ENCODE assay signal across 3 fruit fly cellular contexts in the genomic region with DNA sequence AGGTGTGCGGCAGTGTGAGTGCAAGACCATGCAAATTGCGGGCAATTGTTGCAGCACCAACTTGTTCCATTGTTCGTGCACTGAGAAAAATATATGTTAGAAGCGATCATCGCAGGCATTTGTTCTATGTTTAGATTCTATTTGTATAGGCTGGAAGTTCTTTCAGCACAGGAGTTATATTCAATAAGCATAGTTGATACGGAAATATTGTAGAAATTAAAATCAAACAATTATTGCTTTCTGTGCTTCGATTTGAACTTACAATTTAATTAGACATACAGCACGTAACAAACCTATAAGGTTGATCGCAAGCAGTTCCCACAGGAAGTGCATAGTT.
A peak's percentile ranks its signal among the peaks of the same experiment; 100 is the strongest.
TF ChIP-seq lines count a peak whose summit lies in the region.

No protein-coding gene starts in this region.

- no peak for TF ChIP-seq CTCF in whole organism, embryonic (GFP tag; optimal IDR thresholded peaks at IDR 0.05; lab: Kevin White, UChicago)

TF ChIP-seq in whole organism, embryonic, 481 proteins besides CTCF, POLR2A, EP300 and RAD21:
- TF ChIP-seq sens (GFP tag; lab: Kevin White, UChicago), result peak; percentile 38
- 0 out of 2 replicates have a peak, but pooled peaks have one; percentile 6 for TF ChIP-seq Awh (GFP tag; IDR thresholded peaks at IDR 0.05; lab: Robert Waterston, UW)
- no peak for TF ChIP-seq kah (GFP tag; optimal IDR thresholded peaks at IDR 0.05; lab: Kevin White, UChicago)
- TF ChIP-seq Mad (GFP tag; optimal IDR thresholded peaks at IDR 0.05; lab: Kevin White, UChicago), result no peak
- TF ChIP-seq Med (GFP tag; lab: Kevin White, UChicago), result peak; percentile 66
- TF ChIP-seq CG1603 (tag; optimal IDR thresholded peaks at IDR 0.05; lab: Kevin White, UChicago), result peak; percentile 9
- TF ChIP-seq Drgx (GFP tag; IDR thresholded peaks at IDR 0.05; lab: Robert Waterston, UW), result peak; percentile 70
- TF ChIP-seq jigr1 (GFP tag; IDR thresholded peaks at IDR 0.05; lab: Robert Waterston, UW), result no peak
- no peak for TF ChIP-seq dimm (GFP tag; IDR thresholded peaks at IDR 0.05; lab: Robert Waterston, UW)
- TF ChIP-seq Ets65A (GFP tag; lab: Kevin White, UChicago), result peak; percentile 36

TF ChIP-seq in whole organism, prepupa, 60 proteins besides CTCF, POLR2A, EP300 and RAD21:
- TF ChIP-seq eg (GFP tag; IDR thresholded peaks at IDR 0.05; lab: Robert Waterston, UW) (peak; percentile 81), Blimp-1 (GFP tag; optimal IDR thresholded peaks at IDR 0.05; lab: Kevin White, UChicago) (no peak), Sox15 (GFP tag; optimal IDR thresholded peaks at IDR 0.05; lab: Kevin White, UChicago) (no peak), Gug (GFP tag; IDR thresholded peaks at IDR 0.05; lab: Robert Waterston, UW) (peak; percentile 48; the same call in 1 of the 2 replicates), Lpt (GFP tag; optimal IDR thresholded peaks at IDR 0.05; lab: Kevin White, UChicago) (peak; percentile 15), esn (GFP tag; optimal IDR thresholded peaks at IDR 0.05; lab: Kevin White, UChicago) (peak; percentile 17), CG15336 (GFP tag; IDR thresholded peaks at IDR 0.05; lab: Robert Waterston, UW) (peak; percentile 68), Eip78C (GFP tag; lab: Kevin White, UChicago) (peak; percentile 27), CG3919 (GFP tag; optimal IDR thresholded peaks at IDR 0.05; lab: Kevin White, UChicago) (no peak), CG9139 (GFP tag; optimal IDR thresholded peaks at IDR 0.05; lab: Kevin White, UChicago) (no peak), fd59A (GFP tag; optimal IDR thresholded peaks at IDR 0.05; lab: Kevin White, UChicago) (no peak), Hr38 (GFP tag; optimal IDR thresholded peaks at IDR 0.05; lab: Kevin White, UChicago) (no peak), CG11294 (GFP tag; IDR thresholded peaks at IDR 0.05; lab: Robert Waterston, UW) (peak; percentile 43; the same call in 1 of the 2 replicates), Hr39 (GFP tag; optimal IDR thresholded peaks at IDR 0.05; lab: Kevin White, UChicago) (peak; percentile 8), CG10631 (GFP tag; optimal IDR thresholded peaks at IDR 0.05; lab: Kevin White, UChicago) (no peak), CG6163 (GFP tag; IDR thresholded peaks at IDR 0.05; lab: Robert Waterston, UW) (peak; percentile 60; the same call in 2 of the 3 replicates), CG31627 (GFP tag; optimal IDR thresholded peaks at IDR 0.05; lab: Kevin White, UChicago) (peak; percentile 2), CG8119 (GFP tag; IDR thresholded peaks at IDR 0.05; lab: Robert Waterston, UW) (peak; percentile 27; the same call in 1 of the 3 replicates), svp (GFP tag; lab: Kevin White, UChicago) (peak; percentile 36), CG6792 (GFP tag; optimal IDR thresholded peaks at IDR 0.05; lab: Kevin White, UChicago) (no peak)

TF ChIP-seq in whole organism, pupa, 21 proteins besides CTCF, POLR2A, EP300 and RAD21:
- TF ChIP-seq CG14655 (GFP tag; optimal IDR thresholded peaks at IDR 0.05; lab: Kevin White, UChicago) (no peak), CG10348 (GFP tag; IDR thresholded peaks at IDR 0.05; lab: Robert Waterston, UW) (peak; percentile 21; the same call in 1 of the 2 replicates), CG12605 (GFP tag; IDR thresholded peaks at IDR 0.05; lab: Robert Waterston, UW) (peak; percentile 42; the same call in 1 of the 2 replicates), fd96Ca (GFP tag; IDR thresholded peaks at IDR 0.05; lab: Robert Waterston, UW) (peak; percentile 67; the same call in 2 of the 3 replicates), CG32121 (GFP tag; IDR thresholded peaks at IDR 0.05; lab: Robert Waterston, UW) (peak; percentile 39; the same call in 1 of the 2 replicates), CG4496 (GFP tag; IDR thresholded peaks at IDR 0.05; lab: Robert Waterston, UW) (peak; percentile 80), CG8159 (tag; optimal IDR thresholded peaks at IDR 0.05; lab: Kevin White, UChicago) (no peak), CG34367 (tag; optimal IDR thresholded peaks at IDR 0.05; lab: Kevin White, UChicago) (no peak), CG9948 (tag; optimal IDR thresholded peaks at IDR 0.05; lab: Kevin White, UChicago) (peak; percentile 3), Ets98B (GFP tag; IDR thresholded peaks at IDR 0.05; lab: Robert Waterston, UW) (peak; percentile 59)
TF ChIP-seq in whole organism, pupa: peak in this region for 7.
